Worm (Caenorhabditis elegans) whole organism, L4/young adult: ENCODE data around the gene srt-23.

Source experiments
- W03F9.2 ChIP-seq: fragments of 150-350 bp; optimal IDR thresholded peaks from 2 replicates; lab custom pipeline; 2014; ENCODE audit warnings: missing biosample characterization, missing genetic modification characterization
- him-1 ChIP-seq: sonication (generic microtip); optimal IDR thresholded peaks from 2 replicates; lab custom pipeline; 2016; ENCODE audit warnings: missing genotype, missing genetic modification reagents, missing genetic modification characterization, missing compliant biosample characterization

ce11 chrIV:716323-716722 is 40.2 kb upstream of the srt-23 start, which contains the start of gene clec-164:
- no peak for TF ChIP-seq W03F9.2 (tag; lab: Kevin White, UChicago)
- no peak for TF ChIP-seq him-1 (tag; lab: Kevin White, UChicago)
